Fruit fly (Drosophila melanogaster) whole organism, wandering third instar larva: ENCODE measurements around the gene CG11698.

ENCODE experiments used
- Dfd ChIP-seq: fragments of >200 bp; optimal IDR thresholded peaks from 2 replicates; lab custom pipeline; 2017; ENCODE audit warnings: missing biosample characterization, missing genetic modification characterization
- Dif ChIP-seq: fragments of 200-275, 200-300 bp; sonication (Bioruptor generic); optimal IDR thresholded peaks from 2 replicates; lab custom pipeline; 2018; ENCODE audit warnings: missing biosample characterization, missing genetic modification characterization; ENCODE audit not compliant: partially characterized antibody
- Hnf4 ChIP-seq: fragments of 200-800 bp; sonication (Bioruptor generic); optimal IDR thresholded peaks from 2 replicates; lab custom pipeline; 2016; ENCODE audit warnings: missing biosample characterization, mild to moderate bottlenecking, missing genetic modification characterization
- Hr78 ChIP-seq: fragments of >200 bp; optimal IDR thresholded peaks from 2 replicates; lab custom pipeline; 2017; ENCODE audit warnings: missing biosample characterization, missing genetic modification characterization
- Hr83 ChIP-seq: fragments of 200-300 bp; sonication (Bioruptor generic); optimal IDR thresholded peaks from 2 replicates; lab custom pipeline; 2016; ENCODE audit warnings: missing biosample characterization, mild to moderate bottlenecking, missing genetic modification characterization, moderate library complexity; ENCODE audit not compliant: poor library complexity, severe bottlenecking
- Myc ChIP-seq: fragments of >200 bp; optimal IDR thresholded peaks from 2 replicates; lab custom pipeline; 2017
- Sp1 ChIP-seq: fragments of 200-800 bp; sonication (Bioruptor generic); optimal IDR thresholded peaks from 3 replicates; lab custom pipeline; 2019; ENCODE audit warnings: missing biosample characterization, mild to moderate bottlenecking, missing genetic modification characterization, moderate library complexity
- fru ChIP-seq: fragments of 200-800 bp; sonication (Bioruptor generic); optimal IDR thresholded peaks from 3 replicates; lab custom pipeline; 2016; ENCODE audit warnings: missing biosample characterization, mild to moderate bottlenecking, missing genetic modification characterization
- jim ChIP-seq: fragments of 175-275, 200-325 bp; sonication (Bioruptor generic); optimal IDR thresholded peaks from 2 replicates; lab custom pipeline; 2016; ENCODE audit warnings: missing biosample characterization, mild to moderate bottlenecking, missing genetic modification characterization
- psq ChIP-seq: fragments of 200-800 bp; sonication (Bioruptor generic); optimal IDR thresholded peaks from 3 replicates; lab custom pipeline; 2017; ENCODE audit warnings: missing biosample characterization, mild to moderate bottlenecking, missing genetic modification characterization, moderate library complexity
- sv ChIP-seq: fragments of 200-800 bp; sonication (Bioruptor generic); optimal IDR thresholded peaks from 3 replicates; lab custom pipeline; 2016; ENCODE audit warnings: missing biosample characterization, missing genetic modification characterization

DNA sequence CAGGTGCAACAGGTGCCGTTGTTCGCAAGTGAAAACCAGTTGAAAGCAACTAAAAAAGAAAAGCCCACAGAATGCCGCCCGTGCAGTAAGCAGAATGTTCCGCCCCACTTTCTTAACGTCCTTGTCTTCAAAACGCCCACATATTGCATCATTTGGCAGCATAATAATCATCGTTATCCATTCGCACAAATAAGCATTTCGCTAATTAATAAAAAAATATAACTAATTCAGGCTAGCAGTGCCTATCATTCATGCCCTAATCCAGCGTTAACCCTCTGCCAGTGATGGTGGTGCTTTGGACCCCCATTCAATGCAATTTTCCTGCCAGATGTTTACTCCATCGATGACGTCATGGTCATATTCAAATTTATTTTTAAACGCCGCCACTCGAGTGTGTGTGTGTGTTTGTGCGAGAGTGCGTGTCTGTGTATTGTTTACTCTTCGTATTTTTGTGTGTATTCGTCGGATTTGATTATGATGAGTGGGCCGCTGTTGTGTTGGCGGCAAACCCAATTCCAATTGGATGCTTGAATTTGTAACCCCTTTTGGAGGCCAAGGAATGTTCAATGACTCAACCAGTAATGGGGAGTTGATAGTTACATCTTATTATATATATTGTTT lies 45.5 kb downstream of the CG11698 start:
- TF ChIP-seq Hr83 (GFP tag; lab: Kevin White, UChicago) (peak; percentile 27), Dfd (no peak), Myc (lab: Kevin White, UChicago) (no peak), jim (GFP tag; lab: Kevin White, UChicago) (no peak), psq (GFP tag; lab: Kevin White, UChicago) (no peak), sv (GFP tag; lab: Kevin White, UChicago) (no peak), Sp1 (GFP tag; lab: Kevin White, UChicago) (no peak), Dif (GFP tag; lab: Kevin White, UChicago) (no peak), Hr78 (GFP tag; lab: Kevin White, UChicago) (no peak), fru (GFP tag; lab: Kevin White, UChicago) (no peak), Hnf4 (GFP tag; lab: Kevin White, UChicago) (no peak)
